Worm (Caenorhabditis elegans): Measurements from ENCODE around the gene srh-236.

DNA sequence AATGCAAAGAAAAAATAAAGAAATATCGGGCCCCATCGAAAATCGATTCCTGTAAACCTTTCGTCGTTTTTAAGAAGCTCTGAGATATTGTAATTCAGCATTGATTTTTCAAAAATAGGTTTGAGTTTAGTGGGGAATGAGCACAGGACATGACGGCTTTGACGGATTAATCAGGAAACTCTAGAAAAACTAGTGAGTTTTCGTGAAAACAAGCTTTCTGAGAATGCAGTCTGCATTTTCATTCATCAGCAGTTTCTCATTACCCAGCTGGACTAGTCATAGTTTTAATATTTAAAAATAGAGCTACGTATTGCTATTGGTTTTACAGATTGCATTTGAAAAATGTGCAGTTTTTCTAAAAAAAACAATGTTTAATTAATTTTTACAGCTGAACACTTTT is 19.6 kb downstream of the srh-236 start, which contains the start of gene srz-47:
- no peak for TF ChIP-seq nhr-23 (tag; optimal IDR thresholded peaks at IDR 0.05)
- TF ChIP-seq lin-11 (tag; optimal IDR thresholded peaks at IDR 0.05) = no peak

All from whole organism, L2 larva.